Worm (Caenorhabditis elegans): Measurements from ENCODE around the gene tdc-1.

- TF ChIP-seq nhr-77 (tag; optimal IDR thresholded peaks at IDR 0.05) (no peak), unc-62 (GFP tag; optimal IDR thresholded peaks at IDR 0.05) (no peak), nhr-11 (tag; optimal IDR thresholded peaks at IDR 0.05) (no peak), unc-39 (tag; optimal IDR thresholded peaks at IDR 0.05) (no peak), lin-13 (GFP tag; optimal IDR thresholded peaks at IDR 0.05) (no peak), peb-1 (tag; optimal IDR thresholded peaks at IDR 0.05) (no peak), F13H6.1 (tag; optimal IDR thresholded peaks at IDR 0.05) (no peak)
These were observed 23.9 kb upstream of the tdc-1 start, which contains the start of gene F35C11.3 for ce11 chrII:8246476-8246875.
